Worm (Caenorhabditis elegans) whole organism, L2 larva: Measurements from ENCODE around the gene srt-17.

Experiments used
- aly-2 ChIP-seq: fragments of 150-350 bp; optimal IDR thresholded peaks from 2 replicates; lab custom pipeline; 2014; ENCODE audit warnings: missing biosample characterization, missing genetic modification characterization
- ama-1 ChIP-seq: fragments of 150-350 bp; optimal IDR thresholded peaks from 2 replicates; lab custom pipeline; 2018; ENCODE audit warnings: inconsistent platforms
- dmd-4 ChIP-seq: sonication (generic microtip); optimal IDR thresholded peaks from 2 replicates; lab custom pipeline; 2017; ENCODE audit warnings: missing biosample characterization, missing genetic modification characterization
- egl-27 ChIP-seq: sonication (generic microtip); optimal IDR thresholded peaks from 3 replicates; lab custom pipeline; 2017; ENCODE audit warnings: missing biosample characterization, missing genetic modification reagents, missing genetic modification characterization
- elt-1 ChIP-seq: fragments of 150-350 bp; optimal IDR thresholded peaks from 2 replicates; lab custom pipeline; 2014; ENCODE audit warnings: missing biosample characterization, missing genetic modification characterization
- elt-3 ChIP-seq: sonication (generic microtip); optimal IDR thresholded peaks from 2 replicates; lab custom pipeline; 2017; ENCODE audit warnings: missing biosample characterization, missing genetic modification characterization
- lsy-2 ChIP-seq, 2 experiments: fragments of 150-350 bp in 1 of 2; sonication (generic microtip) in 1 of 2; optimal IDR thresholded peaks; 2 replicates each; lab custom pipeline; 2014 to 2017; ENCODE audit warnings: missing biosample characterization in 2 of 2, missing genetic modification characterization in 2 of 2
- mdl-1 ChIP-seq, 2 experiments: fragments of 150-350 bp in 1 of 2; sonication (generic microtip) in 1 of 2; optimal IDR thresholded peaks; 2 replicates each; lab custom pipeline; 2017; ENCODE audit warnings: missing biosample characterization in 2 of 2, missing genetic modification characterization in 2 of 2
- nhr-23 ChIP-seq: fragments of 150-350 bp; optimal IDR thresholded peaks from 2 replicates; lab custom pipeline; 2014; ENCODE audit warnings: missing biosample characterization, missing genetic modification reagents, missing genetic modification characterization
- unc-39 ChIP-seq: fragments of 150-350 bp; optimal IDR thresholded peaks from 2 replicates; lab custom pipeline; 2014; ENCODE audit warnings: missing biosample characterization, missing genetic modification characterization
- unc-55 ChIP-seq: fragments of 150-350 bp; sonication (generic microtip); optimal IDR thresholded peaks from 3 replicates; lab custom pipeline; 2014; ENCODE audit warnings: missing biosample characterization, missing genetic modification reagents, missing genetic modification characterization
- zag-1 ChIP-seq: fragments of 150-350 bp; optimal IDR thresholded peaks from 2 replicates; lab custom pipeline; 2014; ENCODE audit warnings: missing biosample characterization, missing genetic modification characterization
- ztf-11 ChIP-seq: sonication (generic microtip); optimal IDR thresholded peaks from 2 replicates; lab custom pipeline; 2017; ENCODE audit warnings: missing biosample characterization, missing genetic modification characterization

ce11 chrV:609671-610070 lies 15.2 kb downstream of the srt-17 start, which contains the start of gene srlf-36:
- no peak for TF ChIP-seq unc-55 (GFP tag; lab: Kevin White, UChicago)
- TF ChIP-seq nhr-23 (tag; lab: Kevin White, UChicago): no peak
- TF ChIP-seq ama-1 (lab: Kevin White, UChicago): no peak
- no peak for TF ChIP-seq elt-3
- TF ChIP-seq zag-1: no peak
- TF ChIP-seq dmd-4 (tag; lab: Kevin White, UChicago): no peak
- no peak for TF ChIP-seq egl-27
- TF ChIP-seq aly-2: no peak
- no peak for TF ChIP-seq elt-1 (tag; lab: Kevin White, UChicago)
- TF ChIP-seq unc-39 (tag; lab: Kevin White, UChicago): no peak
- no peak for TF ChIP-seq lsy-2 (tag; optimal IDR thresholded peaks at IDR 0.05; lab: Kevin White, UChicago)
- TF ChIP-seq mdl-1 (tag; optimal IDR thresholded peaks at IDR 0.05; lab: Kevin White, UChicago): no peak
- no peak for TF ChIP-seq ztf-11 (tag; lab: Kevin White, UChicago)
